Fruit fly (Drosophila melanogaster) whole organism, wandering third instar larva: ENCODE results near the gene schuy.

Experiments
- Abd-B ChIP-seq: fragments of >200 bp; optimal IDR thresholded peaks from 2 replicates; lab custom pipeline; 2017; ENCODE audit warnings: missing biosample characterization, missing genetic modification characterization
- CG32264 ChIP-seq: fragments of 200-800 bp; sonication (Bioruptor generic); optimal IDR thresholded peaks from 2 replicates; lab custom pipeline; 2016; ENCODE audit warnings: missing biosample characterization, missing genetic modification characterization
- CG9705 ChIP-seq: fragments of 200-800 bp; sonication (Bioruptor generic); optimal IDR thresholded peaks from 2 replicates; lab custom pipeline; 2018; ENCODE audit warnings: missing biosample characterization, mild to moderate bottlenecking, missing genetic modification characterization
- CrebA ChIP-seq: fragments of 200-800 bp; sonication (Bioruptor generic); optimal IDR thresholded peaks from 2 replicates; lab custom pipeline; 2016; ENCODE audit warnings: missing biosample characterization, mild to moderate bottlenecking, missing genetic modification characterization, borderline replicate concordance
- Dfd ChIP-seq: fragments of >200 bp; optimal IDR thresholded peaks from 2 replicates; lab custom pipeline; 2017; ENCODE audit warnings: missing biosample characterization, missing genetic modification characterization
- Dif ChIP-seq: fragments of 200-275, 200-300 bp; sonication (Bioruptor generic); optimal IDR thresholded peaks from 2 replicates; lab custom pipeline; 2018; ENCODE audit warnings: missing biosample characterization, missing genetic modification characterization; ENCODE audit not compliant: partially characterized antibody
- GATAd ChIP-seq: sonication (Bioruptor generic); optimal IDR thresholded peaks from 2 replicates; lab custom pipeline; 2016; ENCODE audit warnings: missing biosample characterization, missing genetic modification characterization
- HLH106 ChIP-seq: fragments of 200-800 bp; optimal IDR thresholded peaks from 3 replicates; lab custom pipeline; 2019; ENCODE audit warnings: missing biosample characterization, mild to moderate bottlenecking, missing genetic modification characterization, moderate library complexity
- Hnf4 ChIP-seq: fragments of 200-800 bp; sonication (Bioruptor generic); optimal IDR thresholded peaks from 2 replicates; lab custom pipeline; 2016; ENCODE audit warnings: missing biosample characterization, mild to moderate bottlenecking, missing genetic modification characterization
- Hr78 ChIP-seq: fragments of >200 bp; optimal IDR thresholded peaks from 2 replicates; lab custom pipeline; 2017; ENCODE audit warnings: missing biosample characterization, missing genetic modification characterization
- Hr83 ChIP-seq: fragments of 200-300 bp; sonication (Bioruptor generic); optimal IDR thresholded peaks from 2 replicates; lab custom pipeline; 2016; ENCODE audit warnings: missing biosample characterization, mild to moderate bottlenecking, missing genetic modification characterization, moderate library complexity; ENCODE audit not compliant: poor library complexity, severe bottlenecking
- Jra ChIP-seq: sonication (Bioruptor generic); optimal IDR thresholded peaks from 2 replicates; lab custom pipeline; 2016; ENCODE audit warnings: missing biosample characterization, missing genetic modification characterization
- Myc ChIP-seq: fragments of >200 bp; optimal IDR thresholded peaks from 2 replicates; lab custom pipeline; 2017
- N ChIP-seq: fragments of >200 bp; optimal IDR thresholded peaks from 2 replicates; lab custom pipeline; 2018; ENCODE audit warnings: missing biosample characterization, missing external identifiers, missing genetic modification characterization
- OdsH ChIP-seq: fragments of 200-800 bp; sonication (Bioruptor generic); optimal IDR thresholded peaks from 2 replicates; lab custom pipeline; 2016; ENCODE audit warnings: missing biosample characterization, mild to moderate bottlenecking, missing genetic modification characterization
- Rel ChIP-seq, 2 experiments: fragments of 200-800 bp; sonication (Bioruptor generic) in 1 of 2; optimal IDR thresholded peaks; 2 replicates in 1 of 2; 3 replicates in 1 of 2; lab custom pipeline; 2016 to 2019; ENCODE audit warnings: mild to moderate bottlenecking in 2 of 2, missing biosample characterization in 2 of 2, missing genetic modification characterization in 2 of 2, moderate library complexity in 1 of 2
- Sp1 ChIP-seq: fragments of 200-800 bp; sonication (Bioruptor generic); optimal IDR thresholded peaks from 3 replicates; lab custom pipeline; 2019; ENCODE audit warnings: missing biosample characterization, mild to moderate bottlenecking, missing genetic modification characterization, moderate library complexity
- br ChIP-seq: fragments of 200-800 bp; sonication (Bioruptor generic); optimal IDR thresholded peaks from 2 replicates; lab custom pipeline; 2016; ENCODE audit warnings: missing biosample characterization, missing genetic modification characterization
- brk ChIP-seq: fragments of 200-800 bp; sonication (Bioruptor generic); optimal IDR thresholded peaks from 2 replicates; lab custom pipeline; 2016; ENCODE audit warnings: missing biosample characterization, mild to moderate bottlenecking, missing genetic modification characterization
- dl ChIP-seq, 2 experiments: fragments of 175-275, 200-275 bp in 1 of 2; fragments of 200-275 bp in 1 of 2; sonication (Bioruptor generic); optimal IDR thresholded peaks; lab custom pipeline; 2018; ENCODE audit warnings: mild to moderate bottlenecking in 2 of 2, missing biosample characterization in 2 of 2, missing genetic modification characterization in 2 of 2, moderate library complexity in 2 of 2; ENCODE audit not compliant: partially characterized antibody in 2 of 2, insufficient read depth in 1 of 2
- dmrt93B ChIP-seq: fragments of 200-800 bp; sonication (Bioruptor generic); optimal IDR thresholded peaks from 2 replicates; lab custom pipeline; 2018; ENCODE audit warnings: missing biosample characterization, mild to moderate bottlenecking, missing genetic modification characterization
- dsf ChIP-seq: sonication (Bioruptor generic); optimal IDR thresholded peaks from 2 replicates; lab custom pipeline; 2016; ENCODE audit warnings: missing biosample characterization, missing genetic modification characterization, borderline replicate concordance
- h ChIP-seq: fragments of 200-800 bp; sonication (Bioruptor generic); optimal IDR thresholded peaks from 3 replicates; lab custom pipeline; 2016; ENCODE audit warnings: missing biosample characterization, mild to moderate bottlenecking, missing genetic modification characterization
- pan ChIP-seq: fragments of >200 bp; optimal IDR thresholded peaks from 2 replicates; lab custom pipeline; 2017
- psq ChIP-seq: fragments of 200-800 bp; sonication (Bioruptor generic); optimal IDR thresholded peaks from 3 replicates; lab custom pipeline; 2017; ENCODE audit warnings: missing biosample characterization, mild to moderate bottlenecking, missing genetic modification characterization, moderate library complexity
- rgr ChIP-seq: fragments of 200-800 bp; sonication (Bioruptor generic); optimal IDR thresholded peaks from 3 replicates; lab custom pipeline; 2016; ENCODE audit warnings: missing biosample characterization, mild to moderate bottlenecking, missing genetic modification characterization
- sage ChIP-seq: fragments of 200-800 bp; sonication (Bioruptor generic); optimal IDR thresholded peaks from 2 replicates; lab custom pipeline; 2016; ENCODE audit warnings: missing biosample characterization, mild to moderate bottlenecking, missing genetic modification characterization
- tai ChIP-seq: sonication (Bioruptor generic); optimal IDR thresholded peaks from 2 replicates; lab custom pipeline; 2016; ENCODE audit warnings: missing biosample characterization, missing genetic modification characterization
- usp ChIP-seq: fragments of >200 bp; optimal IDR thresholded peaks from 2 replicates; lab custom pipeline; 2017; ENCODE audit warnings: missing biosample characterization, missing genetic modification characterization
- woc ChIP-seq: sonication (Bioruptor generic); optimal IDR thresholded peaks from 2 replicates; lab custom pipeline; 2016; ENCODE audit warnings: missing biosample characterization, mild to moderate bottlenecking, missing genetic modification characterization

The schuy gene

DNA sequence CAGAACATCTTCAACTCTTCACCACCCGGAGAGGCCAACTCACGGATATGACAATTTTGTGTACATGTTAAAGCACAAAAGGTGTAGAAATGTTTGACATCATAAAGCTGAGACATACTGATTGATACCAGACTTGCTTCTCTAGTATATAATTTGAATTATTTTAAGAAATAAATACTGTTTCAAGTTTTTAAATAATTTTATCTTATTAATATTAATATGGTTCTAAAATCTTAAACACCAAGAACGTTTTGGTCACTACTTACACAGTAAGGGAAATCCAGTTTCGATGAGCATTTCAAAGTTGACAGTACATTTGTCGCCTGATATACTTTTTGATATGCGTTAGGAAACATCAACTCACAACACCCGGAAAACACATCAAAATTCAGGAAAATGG is at the start of gene schuy, which contains the start of gene hale:
TSS of gene schuy (plus strand) at position 326 of the 400 bp plus-strand sequence.
TSS of gene hale (minus strand) at position 101 of the 400 bp plus-strand sequence.
- no peak for TF ChIP-seq br (GFP tag; lab: Kevin White, UChicago)
- no peak for TF ChIP-seq Hr83 (GFP tag; lab: Kevin White, UChicago)
- no peak for TF ChIP-seq CrebA
- TF ChIP-seq dl (GFP tag; optimal IDR thresholded peaks at IDR 0.05; lab: Kevin White, UChicago; ENCODE audit: insufficient read depth in 1 of 2, partially characterized antibody in 2 of 2) = no peak
- TF ChIP-seq Hr78 (GFP tag; lab: Kevin White, UChicago) = no peak

DNA sequence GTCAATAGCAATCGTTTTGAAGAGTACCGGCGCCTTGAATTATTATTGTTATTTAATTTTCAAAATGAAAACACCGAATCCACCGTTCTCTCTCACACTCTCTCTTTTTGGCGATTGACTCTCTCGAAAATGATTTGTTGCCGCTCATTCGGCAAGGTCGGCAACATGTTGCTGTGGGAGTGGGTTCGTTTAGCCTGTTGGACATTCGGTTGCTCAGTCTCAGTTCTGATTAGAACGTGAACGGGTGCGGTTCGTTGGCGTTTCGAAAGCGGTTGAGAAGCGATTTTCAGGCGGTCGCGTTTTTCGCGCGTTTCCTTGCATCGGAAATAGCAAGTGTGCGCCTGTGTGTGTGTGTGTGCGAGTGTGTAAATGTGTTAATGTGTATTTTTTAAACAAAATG is 46.9 kb upstream of the schuy start, which contains the start of gene Ac76E:
TSS of gene Ac76E (plus strand) at position 264 of the 400 bp plus-strand sequence.
- TF ChIP-seq h (peak; percentile 0), Hr83 (GFP tag; lab: Kevin White, UChicago) (peak; percentile 11), woc (GFP tag; lab: Kevin White, UChicago) (no peak), HLH106 (no peak), Dif (GFP tag; lab: Kevin White, UChicago) (peak; percentile 38), Myc (lab: Kevin White, UChicago) (peak; percentile 51), GATAd (GFP tag; lab: Kevin White, UChicago) (no peak)

DNA sequence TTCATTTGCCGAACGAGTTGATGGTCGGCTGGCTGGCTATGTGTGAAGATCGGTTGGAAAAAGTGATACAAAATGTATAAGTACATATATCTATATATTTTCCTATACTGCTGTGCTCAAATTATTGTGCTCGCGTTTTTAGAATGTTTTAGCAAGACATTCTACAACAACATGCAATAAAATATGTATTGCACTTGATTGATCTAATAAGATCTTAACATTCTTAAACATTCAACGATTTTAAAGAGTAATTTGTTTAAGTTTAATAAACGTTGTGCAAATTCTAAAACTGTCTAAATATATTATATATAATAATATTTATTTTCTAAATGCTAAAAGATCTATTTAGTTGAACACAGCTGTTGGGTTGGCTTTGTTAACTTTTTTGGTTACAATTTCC is 45.5 kb upstream of the schuy start:
- TF ChIP-seq OdsH (GFP tag; lab: Kevin White, UChicago) = no peak
- no peak for TF ChIP-seq sage (GFP tag; lab: Kevin White, UChicago)
- no peak for TF ChIP-seq Rel (GFP tag; optimal IDR thresholded peaks at IDR 0.05; lab: Kevin White, UChicago)
- no peak for TF ChIP-seq Rel (tag; optimal IDR thresholded peaks at IDR 0.05; lab: Kevin White, UChicago)
- no peak for TF ChIP-seq Dfd (GFP tag; lab: Kevin White, UChicago)
- no peak for TF ChIP-seq rgr (GFP tag; lab: Kevin White, UChicago)
- no peak for TF ChIP-seq Myc (lab: Kevin White, UChicago)
- TF ChIP-seq Abd-B (GFP tag; lab: Kevin White, UChicago) = no peak
- TF ChIP-seq dsf (GFP tag; lab: Kevin White, UChicago) = no peak
- no peak for TF ChIP-seq Jra (GFP tag; lab: Kevin White, UChicago)
- TF ChIP-seq CrebA = no peak
- no peak for TF ChIP-seq psq (GFP tag; lab: Kevin White, UChicago)

DNA sequence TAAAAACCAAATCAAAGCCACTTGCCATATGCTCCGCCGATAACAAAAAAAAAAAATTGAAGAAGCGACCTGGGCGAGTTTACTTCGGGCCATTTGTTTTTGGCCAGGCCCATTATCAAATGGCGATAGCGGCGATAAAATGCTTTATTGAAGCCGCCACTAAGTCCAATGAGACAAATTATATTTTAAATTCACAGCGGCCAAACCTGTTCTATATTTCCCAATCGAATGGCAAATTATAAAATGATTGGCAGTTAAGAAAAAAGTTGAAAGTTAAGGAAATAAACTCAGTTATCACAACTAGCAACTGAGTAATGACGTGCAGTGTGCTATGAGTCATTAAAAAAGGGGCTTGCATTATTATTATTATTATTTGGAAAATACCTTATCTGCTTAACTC is 44.7 kb upstream of the schuy start:
- TF ChIP-seq OdsH (GFP tag; lab: Kevin White, UChicago) (no peak), usp (GFP tag; lab: Kevin White, UChicago) (no peak), CG32264 (GFP tag; lab: Kevin White, UChicago) (no peak), Hnf4 (no peak), CG9705 (GFP tag; lab: Kevin White, UChicago) (no peak), GATAd (GFP tag; lab: Kevin White, UChicago) (no peak), N (GFP tag; lab: Kevin White, UChicago) (no peak), brk (no peak), HLH106 (no peak), Dif (GFP tag; lab: Kevin White, UChicago) (no peak), dmrt93B (GFP tag; lab: Kevin White, UChicago) (no peak)

DNA sequence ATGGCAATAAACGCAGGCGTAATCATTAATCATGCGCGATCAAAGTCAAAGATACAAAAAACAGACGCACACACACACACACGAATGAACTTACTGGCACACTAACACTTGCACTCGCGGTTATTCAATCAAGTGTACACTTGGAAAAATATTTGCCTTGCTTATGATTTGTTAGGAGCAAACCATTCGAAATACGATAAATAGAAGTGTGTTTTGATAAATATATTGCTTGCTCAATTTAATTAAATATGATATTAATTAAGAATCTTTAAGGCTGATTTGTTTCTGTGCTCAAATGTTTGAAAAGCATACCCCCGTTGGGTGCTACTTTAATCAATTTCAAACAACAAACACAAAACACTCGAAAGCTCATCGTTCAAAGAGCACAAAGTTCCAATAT is 40.4 kb upstream of the schuy start:
- TF ChIP-seq rgr (GFP tag; lab: Kevin White, UChicago) (peak; percentile 3), dmrt93B (GFP tag; lab: Kevin White, UChicago) (no peak), psq (GFP tag; lab: Kevin White, UChicago) (no peak), Sp1 (no peak), Myc (lab: Kevin White, UChicago) (no peak)
- TF ChIP-seq, all 38 proteins: peak for 1

DNA sequence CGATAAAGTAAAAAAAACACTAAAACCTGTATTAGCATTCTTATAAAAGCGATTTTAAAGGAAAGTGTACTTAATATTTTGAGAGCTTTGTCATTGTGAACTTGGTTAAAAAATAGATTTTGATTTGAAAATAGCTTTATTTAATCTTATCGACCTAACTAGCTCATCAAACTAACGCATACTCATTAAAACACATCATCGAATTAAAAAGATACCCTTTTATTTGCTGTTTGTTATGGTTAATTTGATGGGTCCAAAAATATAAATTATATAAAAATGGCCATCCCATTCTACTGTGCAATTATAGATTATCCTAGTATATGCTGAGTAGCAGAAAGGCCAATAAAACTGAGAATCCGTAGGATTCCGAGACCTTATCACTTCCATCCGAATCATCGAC is 34.9 kb upstream of the schuy start, which contains the start of gene CG32219:
TSS of gene CG32219 (minus strand) at position 101 of the 400 bp plus-strand sequence.
- TF ChIP-seq Abd-B (GFP tag; lab: Kevin White, UChicago) = no peak
- no peak for TF ChIP-seq pan (lab: Kevin White, UChicago)
- no peak for TF ChIP-seq HLH106
- no peak for TF ChIP-seq tai
